Fruit fly (Drosophila melanogaster) whole organism, wandering third instar larva: Measurements from ENCODE around the gene CG32573.

ENCODE experiments used
- Abd-B ChIP-seq: fragments of >200 bp; optimal IDR thresholded peaks from 2 replicates; lab custom pipeline; 2017; ENCODE audit warnings: missing biosample characterization, missing genetic modification characterization
- CG32264 ChIP-seq: fragments of 200-800 bp; sonication (Bioruptor generic); optimal IDR thresholded peaks from 2 replicates; lab custom pipeline; 2016; ENCODE audit warnings: missing biosample characterization, missing genetic modification characterization
- CG9705 ChIP-seq: fragments of 200-800 bp; sonication (Bioruptor generic); optimal IDR thresholded peaks from 2 replicates; lab custom pipeline; 2018; ENCODE audit warnings: missing biosample characterization, mild to moderate bottlenecking, missing genetic modification characterization
- CrebA ChIP-seq: fragments of 200-800 bp; sonication (Bioruptor generic); optimal IDR thresholded peaks from 2 replicates; lab custom pipeline; 2016; ENCODE audit warnings: missing biosample characterization, mild to moderate bottlenecking, missing genetic modification characterization, borderline replicate concordance
- Dfd ChIP-seq: fragments of >200 bp; optimal IDR thresholded peaks from 2 replicates; lab custom pipeline; 2017; ENCODE audit warnings: missing biosample characterization, missing genetic modification characterization
- Dif ChIP-seq: fragments of 200-275, 200-300 bp; sonication (Bioruptor generic); optimal IDR thresholded peaks from 2 replicates; lab custom pipeline; 2018; ENCODE audit warnings: missing biosample characterization, missing genetic modification characterization; ENCODE audit not compliant: partially characterized antibody
- GATAd ChIP-seq: sonication (Bioruptor generic); optimal IDR thresholded peaks from 2 replicates; lab custom pipeline; 2016; ENCODE audit warnings: missing biosample characterization, missing genetic modification characterization
- HLH106 ChIP-seq: fragments of 200-800 bp; optimal IDR thresholded peaks from 3 replicates; lab custom pipeline; 2019; ENCODE audit warnings: missing biosample characterization, mild to moderate bottlenecking, missing genetic modification characterization, moderate library complexity
- Hnf4 ChIP-seq: fragments of 200-800 bp; sonication (Bioruptor generic); optimal IDR thresholded peaks from 2 replicates; lab custom pipeline; 2016; ENCODE audit warnings: missing biosample characterization, mild to moderate bottlenecking, missing genetic modification characterization
- Hr78 ChIP-seq: fragments of >200 bp; optimal IDR thresholded peaks from 2 replicates; lab custom pipeline; 2017; ENCODE audit warnings: missing biosample characterization, missing genetic modification characterization
- Hr83 ChIP-seq: fragments of 200-300 bp; sonication (Bioruptor generic); optimal IDR thresholded peaks from 2 replicates; lab custom pipeline; 2016; ENCODE audit warnings: missing biosample characterization, mild to moderate bottlenecking, missing genetic modification characterization, moderate library complexity; ENCODE audit not compliant: poor library complexity, severe bottlenecking
- Jra ChIP-seq: sonication (Bioruptor generic); optimal IDR thresholded peaks from 2 replicates; lab custom pipeline; 2016; ENCODE audit warnings: missing biosample characterization, missing genetic modification characterization
- Mio ChIP-seq: sonication (Bioruptor generic); optimal IDR thresholded peaks from 2 replicates; lab custom pipeline; 2016; ENCODE audit warnings: missing biosample characterization, missing genetic modification characterization
- Myc ChIP-seq: fragments of >200 bp; optimal IDR thresholded peaks from 2 replicates; lab custom pipeline; 2017
- N ChIP-seq: fragments of >200 bp; optimal IDR thresholded peaks from 2 replicates; lab custom pipeline; 2018; ENCODE audit warnings: missing biosample characterization, missing external identifiers, missing genetic modification characterization
- OdsH ChIP-seq: fragments of 200-800 bp; sonication (Bioruptor generic); optimal IDR thresholded peaks from 2 replicates; lab custom pipeline; 2016; ENCODE audit warnings: missing biosample characterization, mild to moderate bottlenecking, missing genetic modification characterization
- Rel ChIP-seq, 2 experiments: fragments of 200-800 bp; sonication (Bioruptor generic) in 1 of 2; optimal IDR thresholded peaks; 2 replicates in 1 of 2; 3 replicates in 1 of 2; lab custom pipeline; 2016 to 2019; ENCODE audit warnings: mild to moderate bottlenecking in 2 of 2, missing biosample characterization in 2 of 2, missing genetic modification characterization in 2 of 2, moderate library complexity in 1 of 2
- Sp1 ChIP-seq: fragments of 200-800 bp; sonication (Bioruptor generic); optimal IDR thresholded peaks from 3 replicates; lab custom pipeline; 2019; ENCODE audit warnings: missing biosample characterization, mild to moderate bottlenecking, missing genetic modification characterization, moderate library complexity
- Vsx2 ChIP-seq: fragments of 200-300, 225-300 bp; sonication (Bioruptor generic); optimal IDR thresholded peaks from 2 replicates; lab custom pipeline; 2018; ENCODE audit warnings: missing biosample characterization, missing genetic modification characterization; ENCODE audit not compliant: partially characterized antibody
- br ChIP-seq: fragments of 200-800 bp; sonication (Bioruptor generic); optimal IDR thresholded peaks from 2 replicates; lab custom pipeline; 2016; ENCODE audit warnings: missing biosample characterization, missing genetic modification characterization
- brk ChIP-seq: fragments of 200-800 bp; sonication (Bioruptor generic); optimal IDR thresholded peaks from 2 replicates; lab custom pipeline; 2016; ENCODE audit warnings: missing biosample characterization, mild to moderate bottlenecking, missing genetic modification characterization
- dmrt93B ChIP-seq: fragments of 200-800 bp; sonication (Bioruptor generic); optimal IDR thresholded peaks from 2 replicates; lab custom pipeline; 2018; ENCODE audit warnings: missing biosample characterization, mild to moderate bottlenecking, missing genetic modification characterization
- dsf ChIP-seq: sonication (Bioruptor generic); optimal IDR thresholded peaks from 2 replicates; lab custom pipeline; 2016; ENCODE audit warnings: missing biosample characterization, missing genetic modification characterization, borderline replicate concordance
- ey ChIP-seq: fragments of 200-800 bp; sonication (Bioruptor generic); optimal IDR thresholded peaks from 2 replicates; lab custom pipeline; 2016; ENCODE audit warnings: missing biosample characterization, missing genetic modification characterization
- foxo ChIP-seq, 2 experiments: fragments of 200-800 bp; sonication (Bioruptor generic); optimal IDR thresholded peaks; 2 replicates in 1 of 2; 3 replicates in 1 of 2; lab custom pipeline; 2016 to 2017; ENCODE audit warnings: missing biosample characterization in 2 of 2, missing genetic modification characterization in 2 of 2
- fru ChIP-seq: fragments of 200-800 bp; sonication (Bioruptor generic); optimal IDR thresholded peaks from 3 replicates; lab custom pipeline; 2016; ENCODE audit warnings: missing biosample characterization, mild to moderate bottlenecking, missing genetic modification characterization
- h ChIP-seq: fragments of 200-800 bp; sonication (Bioruptor generic); optimal IDR thresholded peaks from 3 replicates; lab custom pipeline; 2016; ENCODE audit warnings: missing biosample characterization, mild to moderate bottlenecking, missing genetic modification characterization
- jim ChIP-seq: fragments of 175-275, 200-325 bp; sonication (Bioruptor generic); optimal IDR thresholded peaks from 2 replicates; lab custom pipeline; 2016; ENCODE audit warnings: missing biosample characterization, mild to moderate bottlenecking, missing genetic modification characterization
- lola ChIP-seq: fragments of >200 bp; optimal IDR thresholded peaks from 2 replicates; lab custom pipeline; 2017; ENCODE audit warnings: missing biosample characterization, missing genetic modification characterization
- pan ChIP-seq: fragments of >200 bp; optimal IDR thresholded peaks from 2 replicates; lab custom pipeline; 2017
- psq ChIP-seq: fragments of 200-800 bp; sonication (Bioruptor generic); optimal IDR thresholded peaks from 3 replicates; lab custom pipeline; 2017; ENCODE audit warnings: missing biosample characterization, mild to moderate bottlenecking, missing genetic modification characterization, moderate library complexity
- rgr ChIP-seq: fragments of 200-800 bp; sonication (Bioruptor generic); optimal IDR thresholded peaks from 3 replicates; lab custom pipeline; 2016; ENCODE audit warnings: missing biosample characterization, mild to moderate bottlenecking, missing genetic modification characterization
- sage ChIP-seq: fragments of 200-800 bp; sonication (Bioruptor generic); optimal IDR thresholded peaks from 2 replicates; lab custom pipeline; 2016; ENCODE audit warnings: missing biosample characterization, mild to moderate bottlenecking, missing genetic modification characterization
- sv ChIP-seq: fragments of 200-800 bp; sonication (Bioruptor generic); optimal IDR thresholded peaks from 3 replicates; lab custom pipeline; 2016; ENCODE audit warnings: missing biosample characterization, missing genetic modification characterization
- tai ChIP-seq: sonication (Bioruptor generic); optimal IDR thresholded peaks from 2 replicates; lab custom pipeline; 2016; ENCODE audit warnings: missing biosample characterization, missing genetic modification characterization
- woc ChIP-seq: sonication (Bioruptor generic); optimal IDR thresholded peaks from 2 replicates; lab custom pipeline; 2016; ENCODE audit warnings: missing biosample characterization, mild to moderate bottlenecking, missing genetic modification characterization

CG32573 gene

DNA sequence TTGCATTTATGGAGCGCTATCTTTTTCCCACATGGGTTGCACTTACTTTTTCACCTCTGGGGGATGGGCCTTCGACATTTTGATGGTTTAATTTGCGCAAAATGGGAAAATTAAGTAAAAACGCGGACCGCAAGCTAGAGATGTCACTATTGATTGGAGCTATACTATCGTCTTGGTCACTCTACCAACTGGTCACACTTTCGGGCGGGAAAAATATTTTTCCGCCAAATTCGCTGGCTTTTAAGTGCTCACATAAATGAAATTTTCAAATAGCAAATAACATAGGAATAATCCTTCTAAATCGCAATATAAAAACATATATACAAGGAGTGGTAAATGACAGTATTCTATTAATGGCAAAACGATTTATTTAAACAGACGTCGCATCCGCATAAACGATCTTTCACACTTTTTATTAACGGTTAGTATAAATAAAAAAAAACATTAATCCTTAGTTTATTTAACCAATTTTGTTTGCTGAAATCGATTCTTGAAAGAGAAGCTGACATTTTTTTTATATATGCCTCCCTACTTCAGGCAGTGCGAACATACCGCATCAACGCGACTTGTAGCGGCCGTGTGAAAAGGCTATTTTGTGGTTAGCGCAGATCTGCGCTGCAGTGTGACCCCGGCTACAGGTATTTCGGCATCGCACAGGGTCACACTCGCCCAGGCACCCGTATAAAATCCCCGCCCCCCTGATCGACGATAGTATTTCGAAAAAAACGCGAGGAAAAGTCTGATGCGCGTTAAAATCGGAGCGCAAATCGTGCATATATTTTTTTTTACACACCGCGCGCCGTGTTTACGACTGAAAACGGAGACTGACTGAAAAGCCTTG is 10.7 kb upstream of the CG32573 start, which contains the start of the genes SNRPG and mthl1:
TSS of gene SNRPG (minus strand) at position 160 of the 841 bp plus-strand sequence.
TSS of gene mthl1 (plus strand) at position 709 of the 841 bp plus-strand sequence.
- TF ChIP-seq CG9705 (GFP tag; lab: Kevin White, UChicago) (peak; percentile 61), Myc (peak; percentile 33), CrebA (GFP tag; lab: Kevin White, UChicago) (no peak), Dif (GFP tag; lab: Kevin White, UChicago) (no peak), foxo (GFP tag; optimal IDR thresholded peaks at IDR 0.05; lab: Kevin White, UChicago) (peak in 1 of 2 experiments; percentile 78), sage (peak; percentile 34), jim (no peak), woc (GFP tag; lab: Kevin White, UChicago) (peak; percentile 80), ey (peak; percentile 62), Jra (peak; percentile 14), sv (GFP tag; lab: Kevin White, UChicago) (peak; percentile 7), h (GFP tag; lab: Kevin White, UChicago) (peak; percentile 56), Hr83 (GFP tag; lab: Kevin White, UChicago) (peak; percentile 40), Vsx2 (GFP tag; lab: Kevin White, UChicago) (no peak), br (GFP tag; lab: Kevin White, UChicago) (peak; percentile 44), Abd-B (GFP tag; lab: Kevin White, UChicago) (no peak), Mio (GFP tag; lab: Kevin White, UChicago) (no peak), rgr (GFP tag; lab: Kevin White, UChicago) (peak; percentile 65), brk (no peak), Hnf4 (peak; percentile 54), Dfd (no peak), pan (no peak), dmrt93B (peak; percentile 79), fru (GFP tag; lab: Kevin White, UChicago) (peak; percentile 52), Hr78 (GFP tag; lab: Kevin White, UChicago) (peak; percentile 39), psq (peak; percentile 56), dsf (peak; percentile 35), GATAd (no peak), lola (peak; percentile 15), N (GFP tag; lab: Kevin White, UChicago) (peak; percentile 93), CG32264 (GFP tag; lab: Kevin White, UChicago) (peak; percentile 10), HLH106 (tag; lab: Kevin White, UChicago) (peak; percentile 75), tai (GFP tag; lab: Kevin White, UChicago) (peak; percentile 75), Sp1 (GFP tag; lab: Kevin White, UChicago) (peak; percentile 66), Rel (GFP tag; optimal IDR thresholded peaks at IDR 0.05; lab: Kevin White, UChicago) (no peak), Rel (tag; optimal IDR thresholded peaks at IDR 0.05; lab: Kevin White, UChicago) (peak; percentile 73)
- TF ChIP-seq, all 38 proteins: peak for 25

DNA sequence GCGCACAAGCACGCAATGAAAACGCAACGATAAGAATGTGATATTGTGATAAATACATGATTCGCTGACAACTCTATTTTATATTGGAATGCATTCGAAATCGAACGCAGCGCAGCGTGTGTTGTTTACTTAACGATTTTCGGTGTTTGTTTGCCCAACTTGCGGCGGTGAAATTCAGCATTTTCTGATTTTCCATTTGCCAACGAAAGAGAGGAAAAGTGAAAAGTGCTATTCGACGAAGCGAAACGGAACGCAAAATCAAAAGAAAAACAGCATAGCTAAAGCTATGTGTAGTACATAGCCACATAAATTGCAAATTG is 10.1 kb upstream of the CG32573 start:
- TF ChIP-seq lola (no peak), HLH106 (tag; lab: Kevin White, UChicago) (no peak)

DNA sequence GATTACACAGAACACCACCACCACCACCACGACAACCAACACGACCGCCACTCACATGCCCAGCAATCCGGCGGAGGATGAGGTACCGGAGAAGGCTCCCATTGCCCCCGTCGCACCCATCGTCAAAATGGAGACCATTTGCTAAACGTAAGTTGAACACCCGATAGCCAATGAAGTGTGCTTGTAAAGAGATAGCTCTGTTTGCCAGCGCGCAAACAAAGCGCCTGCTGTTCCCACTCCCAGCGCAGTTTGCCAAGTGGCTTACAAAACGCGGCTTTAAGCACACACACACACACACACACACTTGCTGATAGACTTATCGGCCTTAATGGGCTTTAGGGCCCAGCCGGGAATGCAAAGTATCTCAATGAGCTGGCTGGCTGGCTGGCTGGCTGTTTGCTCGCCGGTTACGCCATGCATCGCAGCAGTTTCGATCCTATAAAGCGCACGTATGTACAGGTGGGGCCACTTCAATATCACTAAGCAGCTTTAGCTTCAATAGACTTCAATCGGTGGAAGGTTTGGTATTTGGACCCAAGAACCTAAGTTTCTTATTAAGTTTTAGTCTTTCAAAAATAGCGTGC is 7.7 kb upstream of the CG32573 start:
- TF ChIP-seq br (GFP tag; lab: Kevin White, UChicago) (no peak), OdsH (no peak), brk (no peak)
